Fruit fly (Drosophila melanogaster): ENCODE data around the gene mid.

dm6 chr2L:5483093-5483492, 21.7 kb downstream of the mid start:
- TF ChIP-seq fd96Cb (tag; optimal IDR thresholded peaks at IDR 0.05) (no peak), mirr (GFP tag; optimal IDR thresholded peaks at IDR 0.05) (no peak)

All from whole organism, embryonic.